Fruit fly (Drosophila melanogaster) whole organism, adult: Measurements from ENCODE around the gene Cp7Fb.
A peak's percentile ranks its signal among the peaks of the same experiment; 100 is the strongest.

ENCODE experiments used
- CG11617 ChIP-seq: fragments of 200-800 bp; sonication (Bioruptor generic); optimal IDR thresholded peaks from 2 replicates; lab custom pipeline; 2017; ENCODE audit warnings: mild to moderate bottlenecking, missing biosample characterization, missing genetic modification reagents, missing genetic modification characterization
- CG12768 ChIP-seq: fragments of 200-800 bp; sonication (Bioruptor generic); optimal IDR thresholded peaks from 2 replicates; lab custom pipeline; 2017; ENCODE audit warnings: missing biosample characterization, missing genetic modification characterization, mild to moderate bottlenecking, moderate library complexity, missing genetic modification reagents
- CG14711 ChIP-seq: fragments of 200-800 bp; sonication (Bioruptor generic); optimal IDR thresholded peaks from 2 replicates; lab custom pipeline; 2018; ENCODE audit warnings: missing biosample characterization, mild to moderate bottlenecking, missing genetic modification characterization, moderate library complexity
- CG1620 ChIP-seq: fragments of 200-800 bp; sonication (Bioruptor generic); optimal IDR thresholded peaks from 2 replicates; lab custom pipeline; 2016; ENCODE audit warnings: missing biosample characterization, missing genetic modification characterization
- CG33017 ChIP-seq: fragments of 200-800 bp; sonication (Bioruptor generic); optimal IDR thresholded peaks from 2 replicates; lab custom pipeline; 2018; ENCODE audit warnings: missing biosample characterization, mild to moderate bottlenecking, missing genetic modification characterization, moderate library complexity
- CG5204 ChIP-seq: fragments of 200-800 bp; sonication (Bioruptor generic); optimal IDR thresholded peaks from 2 replicates; lab custom pipeline; 2016; ENCODE audit warnings: missing biosample characterization, missing genetic modification characterization
- CG7045 ChIP-seq: fragments of 200-800 bp; sonication (Bioruptor generic); optimal IDR thresholded peaks from 2 replicates; lab custom pipeline; 2017; ENCODE audit warnings: missing biosample characterization, mild to moderate bottlenecking, missing genetic modification characterization
- CG7101 ChIP-seq: fragments of 200-800 bp; sonication (Bioruptor generic); optimal IDR thresholded peaks from 2 replicates; lab custom pipeline; 2018; ENCODE audit warnings: missing biosample characterization, mild to moderate bottlenecking, missing genetic modification characterization, moderate library complexity
- Clk ChIP-seq: fragments of 200-800 bp; sonication (Bioruptor generic); optimal IDR thresholded peaks from 2 replicates; lab custom pipeline; 2017; ENCODE audit warnings: missing biosample characterization, missing genetic modification characterization
- Crg-1 ChIP-seq: fragments of 200-800 bp; sonication (Bioruptor generic); optimal IDR thresholded peaks from 2 replicates; lab custom pipeline; 2016; ENCODE audit warnings: missing biosample characterization, missing genetic modification characterization
- Hr96 ChIP-seq: fragments of 200-800 bp; sonication (Bioruptor generic); optimal IDR thresholded peaks from 2 replicates; lab custom pipeline; 2016; ENCODE audit warnings: missing biosample characterization, missing genetic modification characterization
- Mnt ChIP-seq: fragments of 200-800 bp; sonication (Bioruptor generic); optimal IDR thresholded peaks from 2 replicates; lab custom pipeline; 2016; ENCODE audit warnings: missing biosample characterization, mild to moderate bottlenecking, missing genetic modification characterization
- bab1 ChIP-seq: fragments of 200-800 bp; sonication (Bioruptor generic); optimal IDR thresholded peaks from 3 replicates; lab custom pipeline; 2019; ENCODE audit warnings: missing biosample characterization, mild to moderate bottlenecking, missing genetic modification characterization, moderate library complexity
- cic ChIP-seq: fragments of 200-800 bp; sonication (Bioruptor generic); optimal IDR thresholded peaks from 2 replicates; lab custom pipeline; 2017; ENCODE audit warnings: missing biosample characterization, mild to moderate bottlenecking, missing genetic modification characterization, moderate library complexity
- cnc ChIP-seq, 2 experiments: fragments of >200 bp; optimal IDR thresholded peaks; 2 replicates each; lab custom pipeline; 2017
- kay ChIP-seq: fragments of 200-800 bp; sonication (Bioruptor generic); peaks from one replicate; lab custom pipeline; 2016; ENCODE audit warnings: missing biosample characterization, missing genetic modification characterization, borderline replicate concordance
- ovo ChIP-seq: fragments of 200-800 bp; sonication (Bioruptor generic); optimal IDR thresholded peaks from 2 replicates; lab custom pipeline; 2016; ENCODE audit warnings: missing biosample characterization, missing genetic modification characterization
- pad ChIP-seq: fragments of 200-800 bp; sonication (Bioruptor generic); optimal IDR thresholded peaks from 3 replicates; lab custom pipeline; 2017; ENCODE audit warnings: missing biosample characterization, missing genetic modification characterization, mild to moderate bottlenecking, moderate library complexity, missing genetic modification reagents
- tj ChIP-seq: fragments of 200-800 bp; sonication (Bioruptor generic); optimal IDR thresholded peaks from 3 replicates; lab custom pipeline; 2017; ENCODE audit warnings: missing biosample characterization, mild to moderate bottlenecking, missing genetic modification characterization, moderate library complexity
- toe ChIP-seq: fragments of 200-800 bp; sonication (Bioruptor generic); optimal IDR thresholded peaks from 2 replicates; lab custom pipeline; 2016; ENCODE audit warnings: missing biosample characterization, missing genetic modification characterization

Cp7Fb gene

dm6 chrX:8442161-8442560 lies 31.5 kb upstream of the Cp7Fb start, which contains the start of gene CG12123:
CG12123 (minus strand) TSS chrX:8442348.
- TF ChIP-seq bab1, result peak; percentile 67
- no peak for TF ChIP-seq CG5204 (GFP tag; lab: Kevin White, UChicago)

dm6 chrX:8442912-8443311 lies 30.7 kb upstream of the Cp7Fb start:
- TF ChIP-seq CG14711 (tag; lab: Kevin White, UChicago) (no peak), Hr96 (GFP tag; lab: Kevin White, UChicago) (no peak), CG11617 (no peak), ovo (no peak), cic (GFP tag; lab: Kevin White, UChicago) (no peak), CG12768 (GFP tag; lab: Kevin White, UChicago) (no peak), bab1 (peak; percentile 29), tj (GFP tag; lab: Kevin White, UChicago) (no peak), CG5204 (GFP tag; lab: Kevin White, UChicago) (no peak), CG7045 (no peak), Clk (GFP tag; lab: Kevin White, UChicago) (no peak), CG7101 (tag; lab: Kevin White, UChicago) (no peak), cnc (optimal IDR thresholded peaks at IDR 0.05; lab: Kevin White, UChicago) (no peak), toe (no peak), Mnt (GFP tag; lab: Kevin White, UChicago) (no peak), kay (GFP tag; lab: Kevin White, UChicago) (peak; percentile 30), CG33017 (tag; lab: Kevin White, UChicago) (no peak)

- TF ChIP-seq CG14711 (tag; lab: Kevin White, UChicago), result no peak
Observed at dm6 chrX:8444279-8444678, 29.4 kb upstream of the Cp7Fb start.

dm6 chrX:8444883-8445572 lies 28.6 kb upstream of the Cp7Fb start:
- TF ChIP-seq ovo (no peak), CG1620 (GFP tag; lab: Kevin White, UChicago) (no peak), CG5204 (GFP tag; lab: Kevin White, UChicago) (no peak), CG7101 (tag; lab: Kevin White, UChicago) (no peak), cic (GFP tag; lab: Kevin White, UChicago) (no peak), CG33017 (tag; lab: Kevin White, UChicago) (no peak)

dm6 chrX:8447166-8447565 lies 26.5 kb upstream of the Cp7Fb start:
- TF ChIP-seq tj (GFP tag; lab: Kevin White, UChicago), result no peak
- no peak for TF ChIP-seq bab1
- no peak for TF ChIP-seq CG11617
- no peak for TF ChIP-seq CG33017 (tag; lab: Kevin White, UChicago)
- no peak for TF ChIP-seq Crg-1 (GFP tag; lab: Kevin White, UChicago)
- no peak for TF ChIP-seq CG1620 (GFP tag; lab: Kevin White, UChicago)
- no peak for TF ChIP-seq cic (GFP tag; lab: Kevin White, UChicago)
- no peak for TF ChIP-seq CG14711 (tag; lab: Kevin White, UChicago)
- no peak for TF ChIP-seq toe
- TF ChIP-seq CG12768 (GFP tag; lab: Kevin White, UChicago), result no peak
- TF ChIP-seq kay (GFP tag; lab: Kevin White, UChicago), result no peak
- TF ChIP-seq Mnt (GFP tag; lab: Kevin White, UChicago), result no peak
- no peak for TF ChIP-seq Hr96 (GFP tag; lab: Kevin White, UChicago)

dm6 chrX:8448171-8448570 lies 25.5 kb upstream of the Cp7Fb start:
- TF ChIP-seq CG1620 (GFP tag; lab: Kevin White, UChicago) (no peak), kay (GFP tag; lab: Kevin White, UChicago) (no peak), Clk (GFP tag; lab: Kevin White, UChicago) (no peak), bab1 (no peak), cnc (optimal IDR thresholded peaks at IDR 0.05; lab: Kevin White, UChicago) (no peak), ovo (no peak), toe (no peak), CG12768 (GFP tag; lab: Kevin White, UChicago) (no peak)

dm6 chrX:8450214-8450904 lies 23.3 kb upstream of the Cp7Fb start:
- TF ChIP-seq ovo (no peak), cic (GFP tag; lab: Kevin White, UChicago) (no peak), Mnt (GFP tag; lab: Kevin White, UChicago) (no peak), Crg-1 (GFP tag; lab: Kevin White, UChicago) (no peak), CG14711 (tag; lab: Kevin White, UChicago) (no peak), CG7101 (tag; lab: Kevin White, UChicago) (no peak), tj (GFP tag; lab: Kevin White, UChicago) (no peak), kay (GFP tag; lab: Kevin White, UChicago) (no peak), CG12768 (GFP tag; lab: Kevin White, UChicago) (no peak), CG7045 (no peak), Clk (GFP tag; lab: Kevin White, UChicago) (no peak), cnc (optimal IDR thresholded peaks at IDR 0.05; lab: Kevin White, UChicago) (no peak), CG11617 (no peak), CG33017 (tag; lab: Kevin White, UChicago) (no peak), Hr96 (GFP tag; lab: Kevin White, UChicago) (no peak), bab1 (no peak), pad (GFP tag; lab: Kevin White, UChicago) (no peak), CG5204 (GFP tag; lab: Kevin White, UChicago) (no peak), toe (no peak)
